Fruit fly (Drosophila melanogaster): ENCODE data around the gene Pdss2.

Gene Pdss2

DNA sequence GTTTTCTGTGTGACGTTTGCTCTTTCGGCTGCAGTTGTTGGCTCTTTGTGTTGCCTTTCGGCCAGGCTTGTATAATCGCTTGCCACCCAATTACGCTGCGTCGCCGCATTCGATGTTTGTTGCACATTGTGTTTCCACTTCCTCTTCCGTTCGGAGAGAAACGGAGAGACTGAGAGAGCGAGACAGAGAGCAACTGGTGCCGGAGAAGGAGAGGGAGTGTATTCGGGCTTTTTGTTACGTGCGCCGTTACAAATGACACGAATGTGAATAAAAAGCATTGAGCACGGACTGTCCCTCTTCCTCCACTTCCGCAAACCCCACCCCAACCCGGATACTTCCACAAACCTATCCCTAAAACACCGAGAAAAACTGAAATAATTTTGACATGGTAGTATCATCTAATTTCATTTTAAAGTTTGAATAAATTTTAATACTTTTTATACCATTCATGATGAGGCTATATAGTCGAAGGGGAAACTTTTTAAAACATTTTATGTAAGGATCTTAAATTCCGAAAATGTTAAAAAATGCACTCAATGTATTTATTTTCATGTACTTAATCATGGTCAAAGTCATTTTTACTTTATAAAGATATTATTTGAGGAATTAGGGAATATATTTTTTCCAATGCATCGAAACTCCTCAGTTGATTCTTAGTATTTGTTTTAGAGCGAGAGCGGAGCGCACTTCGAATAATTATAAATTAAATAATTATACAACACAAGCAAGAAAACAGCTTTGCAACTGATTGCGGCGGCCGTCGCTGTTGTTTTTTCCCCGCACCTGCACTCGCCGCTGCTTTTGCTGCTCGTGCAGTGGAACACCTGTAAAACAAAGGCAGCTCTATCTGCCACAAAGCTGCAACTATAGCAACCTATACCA lies 32.7 kb downstream of the Pdss2 start (continued):
- no peak for TF ChIP-seq Opbp (GFP tag; IDR thresholded peaks at IDR 0.05; ENCODE audit: partially characterized antibody)
- TF ChIP-seq CG34422 (GFP tag; IDR thresholded peaks at IDR 0.05) = no peak
- TF ChIP-seq BEAF-32 (GFP tag; optimal IDR thresholded peaks at IDR 0.05) = no peak
- TF ChIP-seq Scr (GFP tag; IDR thresholded peaks at IDR 0.05; ENCODE audit: partially characterized antibody) = no peak
- TF ChIP-seq gsb (GFP tag; IDR thresholded peaks at IDR 0.05) = no peak
- TF ChIP-seq MESR4 (GFP tag; optimal IDR thresholded peaks at IDR 0.05) = no peak
- no peak for TF ChIP-seq zfh2 (GFP tag; optimal IDR thresholded peaks at IDR 0.05)
- no peak for TF ChIP-seq CG1024 (GFP tag; IDR thresholded peaks at IDR 0.05)
- no peak for TF ChIP-seq CG34224 (GFP tag; IDR thresholded peaks at IDR 0.05; ENCODE audit: partially characterized antibody)
- no peak for TF ChIP-seq CG6272 (GFP tag; IDR thresholded peaks at IDR 0.05)
- TF ChIP-seq CG10543 (GFP tag; optimal IDR thresholded peaks at IDR 0.05) = no peak
- TF ChIP-seq pan (optimal IDR thresholded peaks at IDR 0.05) = no peak
- peak in 1 of 2 experiments; percentile 42 for TF ChIP-seq pan (GFP tag; optimal IDR thresholded peaks at IDR 0.05 in 1 of 2, IDR thresholded peaks at IDR 0.05 in 1 of 2)
- no peak for TF ChIP-seq CrebB (tag; optimal IDR thresholded peaks at IDR 0.05)
- no peak for TF ChIP-seq otp (GFP tag; IDR thresholded peaks at IDR 0.05)
- TF ChIP-seq CG6765 (GFP tag; optimal IDR thresholded peaks at IDR 0.05) = no peak
- no peak for TF ChIP-seq tna (GFP tag; IDR thresholded peaks at IDR 0.05; ENCODE audit: partially characterized antibody)
- TF ChIP-seq ftz-f1 (GFP tag; optimal IDR thresholded peaks at IDR 0.05) = no peak
- TF ChIP-seq CG30431 (GFP tag; optimal IDR thresholded peaks at IDR 0.05) = no peak
- TF ChIP-seq CG13287 (GFP tag; IDR thresholded peaks at IDR 0.05; ENCODE audit: partially characterized antibody) = no peak
- no peak for TF ChIP-seq en (GFP tag; optimal IDR thresholded peaks at IDR 0.05)
- no peak for TF ChIP-seq Ada2b (GFP tag; IDR thresholded peaks at IDR 0.05)
- no peak for TF ChIP-seq Hmr (GFP tag; optimal IDR thresholded peaks at IDR 0.05)
- no peak for TF ChIP-seq Rx (GFP tag; IDR thresholded peaks at IDR 0.05)
- no peak for TF ChIP-seq sisA (GFP tag; IDR thresholded peaks at IDR 0.05)
- no peak for TF ChIP-seq CG7372 (GFP tag; IDR thresholded peaks at IDR 0.05)
- no peak for TF ChIP-seq pho (GFP tag; optimal IDR thresholded peaks at IDR 0.05)
- TF ChIP-seq Hr3 (GFP tag; optimal IDR thresholded peaks at IDR 0.05) = no peak
- TF ChIP-seq CG12104 (GFP tag; optimal IDR thresholded peaks at IDR 0.05) = no peak
- TF ChIP-seq knrl (GFP tag; IDR thresholded peaks at IDR 0.05; ENCODE audit: partially characterized antibody) = no peak
- TF ChIP-seq fd3F (GFP tag; optimal IDR thresholded peaks at IDR 0.05) = no peak
- TF ChIP-seq CG18011 (GFP tag; optimal IDR thresholded peaks at IDR 0.05) = no peak
- TF ChIP-seq mam (GFP tag; optimal IDR thresholded peaks at IDR 0.05) = no peak
- TF ChIP-seq CG4424 (GFP tag; optimal IDR thresholded peaks at IDR 0.05) = no peak
- TF ChIP-seq CG14050 (GFP tag; IDR thresholded peaks at IDR 0.05) = no peak
- no peak; the same call in 1 of the 2 replicates for TF ChIP-seq NFAT (GFP tag; IDR thresholded peaks at IDR 0.05)
- no peak for TF ChIP-seq Meics (GFP tag; optimal IDR thresholded peaks at IDR 0.05)
- no peak for TF ChIP-seq caup (GFP tag; optimal IDR thresholded peaks at IDR 0.05; ENCODE audit: severe bottlenecking)
- no peak for TF ChIP-seq h (optimal IDR thresholded peaks at IDR 0.05)
- peak; percentile 40 for TF ChIP-seq dmrt99B (tag; optimal IDR thresholded peaks at IDR 0.05)
- TF ChIP-seq HmgZ (tag; optimal IDR thresholded peaks at IDR 0.05) = no peak
- TF ChIP-seq CG6791 (GFP tag; IDR thresholded peaks at IDR 0.05; ENCODE audit: partially characterized antibody) = no peak
- no peak for TF ChIP-seq luna (GFP tag; optimal IDR thresholded peaks at IDR 0.05)
- TF ChIP-seq Trl (optimal IDR thresholded peaks at IDR 0.05) = peak; percentile 55 to 64
- TF ChIP-seq Trl (GFP tag; optimal IDR thresholded peaks at IDR 0.05) = no peak
- peak; percentile 24 for TF ChIP-seq CG8924 (tag; optimal IDR thresholded peaks at IDR 0.05)
- no peak for TF ChIP-seq CG13624 (GFP tag; optimal IDR thresholded peaks at IDR 0.05)
- no peak for TF ChIP-seq CG3847 (GFP tag; IDR thresholded peaks at IDR 0.05)
- peak; percentile 67 for TF ChIP-seq crol (GFP tag; IDR thresholded peaks at IDR 0.05)
- TF ChIP-seq CG11398 (GFP tag; optimal IDR thresholded peaks at IDR 0.05) = no peak
